Worm (Caenorhabditis elegans) whole organism, midembryonic: ENCODE measurements around the gene kreg-1.

Experiments
- cog-1 ChIP-seq: sonication (generic microtip); optimal IDR thresholded peaks from 2 replicates; lab custom pipeline; 2016; ENCODE audit warnings: missing genetic modification characterization, missing compliant biosample characterization
- flt-1 ChIP-seq: fragments of 200-800 bp; sonication (Bioruptor generic); IDR thresholded peaks from 2 replicates; pipeline ENCODE4 v1.3.6; 2022; ENCODE audit warnings: missing genetic modification characterization, missing compliant biosample characterization
- klf-2 ChIP-seq: fragments of 200-800 bp; sonication (Bioruptor generic); conservative IDR thresholded peaks from 2 replicates; pipeline ENCODE4 v1.3.6; 2022; ENCODE audit warnings: missing genetic modification reagents, missing genetic modification characterization, missing compliant biosample characterization
- med-1 ChIP-seq: sonication (generic microtip); optimal IDR thresholded peaks from 2 replicates; lab custom pipeline; 2017; ENCODE audit warnings: missing genetic modification characterization, mild to moderate bottlenecking, missing compliant biosample characterization, antibody characterized with exemption, missing genetic modification reagents; ENCODE audit not compliant: insufficient read depth
- ref-1 ChIP-seq: fragments of 200-800 bp; sonication (Bioruptor generic); conservative IDR thresholded peaks from 2 replicates; pipeline ENCODE4 v1.3.6; 2022; ENCODE audit warnings: missing genetic modification reagents, missing genetic modification characterization, missing compliant biosample characterization
- tab-1 ChIP-seq: fragments of 200-800 bp; sonication (Bioruptor generic); IDR thresholded peaks from 2 replicates; pipeline ENCODE4 v1.3.6; 2022; ENCODE audit warnings: missing genetic modification characterization, missing compliant biosample characterization
- ztf-23 ChIP-seq: fragments of 200-800 bp; sonication (Bioruptor generic); IDR thresholded peaks from 2 replicates; pipeline ENCODE4 v1.3.6; 2022; ENCODE audit warnings: missing genetic modification reagents, missing genetic modification characterization, missing compliant biosample characterization
- ztf-29 ChIP-seq: fragments of 200-800 bp; sonication (Bioruptor generic); IDR thresholded peaks from 2 replicates; pipeline ENCODE4 v1.3.6; 2022; ENCODE audit warnings: missing genetic modification reagents, missing genetic modification characterization, missing compliant biosample characterization

DNA sequence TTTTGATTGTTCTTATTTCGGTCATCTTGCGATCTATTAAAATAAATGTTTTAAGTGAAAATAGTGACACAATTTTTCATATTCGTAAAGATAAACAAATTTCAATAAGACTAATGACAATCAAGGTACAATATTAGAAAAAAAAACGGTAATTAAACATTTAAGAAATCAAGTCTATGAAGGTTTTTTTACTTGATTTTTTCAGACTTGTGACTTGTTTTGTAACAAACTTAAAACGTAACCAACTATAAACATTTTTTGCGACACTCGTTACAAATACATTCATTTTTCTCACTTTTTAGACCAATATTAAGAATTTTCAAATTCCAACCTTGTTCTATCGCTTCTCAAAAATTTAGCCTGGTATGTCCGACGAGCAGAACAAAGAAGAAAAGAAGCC is 29.8 kb downstream of the kreg-1 start, which contains the start of gene M02D8.2:
- TF ChIP-seq tab-1 (GFP tag; lab: Robert Waterston, UW) (no peak), flt-1 (GFP tag; lab: Robert Waterston, UW) (no peak), cog-1 (tag; lab: Kevin White, UChicago) (no peak), ref-1 (GFP tag; lab: Robert Waterston, UW) (no peak), ztf-29 (GFP tag; lab: Robert Waterston, UW) (no peak), med-1 (GFP tag; lab: Kevin White, UChicago) (no peak), klf-2 (no peak), ztf-23 (GFP tag; lab: Robert Waterston, UW) (no peak)
